Worm (Caenorhabditis elegans): Measurements from ENCODE around the gene ZK353.10.

ce11 chrIII:8439312-8439711, 45.1 kb upstream of the ZK353.10 start, which contains the start of gene pqn-96:
- TF ChIP-seq ama-1 (optimal IDR thresholded peaks at IDR 0.05) (no peak), Y55F3AM.14 (GFP tag; optimal IDR thresholded peaks at IDR 0.05) (no peak), F13H6.1 (tag; optimal IDR thresholded peaks at IDR 0.05) (no peak), skn-1 (tag; optimal IDR thresholded peaks at IDR 0.05) (no peak), alr-1 (tag; optimal IDR thresholded peaks at IDR 0.05) (no peak), lsy-2 (tag; optimal IDR thresholded peaks at IDR 0.05) (no peak), lin-13 (GFP tag; optimal IDR thresholded peaks at IDR 0.05) (no peak), unc-39 (tag; optimal IDR thresholded peaks at IDR 0.05) (no peak), nhr-77 (tag; optimal IDR thresholded peaks at IDR 0.05) (no peak), mdl-1 (tag; optimal IDR thresholded peaks at IDR 0.05) (no peak), nhr-12 (tag; optimal IDR thresholded peaks at IDR 0.05) (no peak), aly-2 (tag; optimal IDR thresholded peaks at IDR 0.05) (no peak)

All from whole organism, L2 larva.